Worm (Caenorhabditis elegans): ENCODE results near the gene F49E11.2.
A peak's percentile ranks its signal among the peaks of the same experiment; 100 is the strongest.

Gene F49E11.2

ce11 chrIV:13025853-13026343 lies 12.9 kb downstream of the F49E11.2 start (continued):
- TF ChIP-seq lsy-2 (tag; optimal IDR thresholded peaks at IDR 0.05): peak in 1 of 2 experiments; percentile 48
- TF ChIP-seq lin-15B (tag; optimal IDR thresholded peaks at IDR 0.05): no peak
- no peak for TF ChIP-seq F16B12.6 (tag; optimal IDR thresholded peaks at IDR 0.05)
- TF ChIP-seq fkh-4 (tag; optimal IDR thresholded peaks at IDR 0.05; ENCODE audit: borderline replicate concordance): no peak
- TF ChIP-seq ceh-90 (tag; optimal IDR thresholded peaks at IDR 0.05): no peak
- TF ChIP-seq dpl-1 (GFP tag; optimal IDR thresholded peaks at IDR 0.05): peak in 1 of 3 experiments; percentile 24
- TF ChIP-seq vab-15 (tag; optimal IDR thresholded peaks at IDR 0.05): no peak
- no peak for TF ChIP-seq zip-4 (GFP tag; optimal IDR thresholded peaks at IDR 0.05)
- TF ChIP-seq lin-13 (GFP tag; optimal IDR thresholded peaks at IDR 0.05): peak; percentile 10
- no peak for TF ChIP-seq ets-5 (GFP tag; IDR thresholded peaks at IDR 0.05)
- no peak for TF ChIP-seq pax-3 (tag; optimal IDR thresholded peaks at IDR 0.05)
- no peak for TF ChIP-seq zag-1 (tag; optimal IDR thresholded peaks at IDR 0.05)
- no peak for TF ChIP-seq nhr-237 (tag; optimal IDR thresholded peaks at IDR 0.05)
- TF ChIP-seq fkh-8 (tag; optimal IDR thresholded peaks at IDR 0.05): peak; percentile 85
- TF ChIP-seq unc-98 (GFP tag; IDR thresholded peaks at IDR 0.05): no peak
- TF ChIP-seq nhr-76 (tag; optimal IDR thresholded peaks at IDR 0.05): no peak
- TF ChIP-seq jun-1 (tag; optimal IDR thresholded peaks at IDR 0.05): no peak
- TF ChIP-seq nhr-47 (tag; optimal IDR thresholded peaks at IDR 0.05): peak; percentile 55
- TF ChIP-seq mep-1 (tag; optimal IDR thresholded peaks at IDR 0.05): no peak
- peak; percentile 41 for TF ChIP-seq unc-86 (tag; optimal IDR thresholded peaks at IDR 0.05)
- no peak for TF ChIP-seq nhr-85 (tag)
- no peak for TF ChIP-seq ama-1 (optimal IDR thresholded peaks at IDR 0.05)
- TF ChIP-seq nhr-84 (tag; optimal IDR thresholded peaks at IDR 0.05): no peak
- peak; percentile 21 for TF ChIP-seq snu-23 (GFP tag; optimal IDR thresholded peaks at IDR 0.05)
- no peak for TF ChIP-seq skn-1 (tag; optimal IDR thresholded peaks at IDR 0.05)
- TF ChIP-seq sptf-1 (tag; optimal IDR thresholded peaks at IDR 0.05): no peak
- TF ChIP-seq hlh-4 (tag; optimal IDR thresholded peaks at IDR 0.05): no peak
- no peak for TF ChIP-seq snpc-4 (tag; optimal IDR thresholded peaks at IDR 0.05)
- TF ChIP-seq egl-27 (tag; optimal IDR thresholded peaks at IDR 0.05): no peak
- peak; percentile 15 to 18 for TF ChIP-seq efl-1 (optimal IDR thresholded peaks at IDR 0.05)
- peak in 1 of 2 experiments; percentile 86 for TF ChIP-seq efl-1 (GFP tag; optimal IDR thresholded peaks at IDR 0.05 in 1 of 2)
- TF ChIP-seq blmp-1 (tag; optimal IDR thresholded peaks at IDR 0.05): no peak
- TF ChIP-seq tbx-2 (tag; optimal IDR thresholded peaks at IDR 0.05): peak; percentile 56
- TF ChIP-seq ztf-4 (tag; optimal IDR thresholded peaks at IDR 0.05): no peak
- TF ChIP-seq unc-130 (tag; optimal IDR thresholded peaks at IDR 0.05): no peak
- TF ChIP-seq swsn-7 (tag; optimal IDR thresholded peaks at IDR 0.05): peak; percentile 44
- no peak for TF ChIP-seq nhr-28 (tag; optimal IDR thresholded peaks at IDR 0.05)
- no peak for TF ChIP-seq elt-2 (tag; optimal IDR thresholded peaks at IDR 0.05)
- no peak for TF ChIP-seq ceh-8 (GFP tag; optimal IDR thresholded peaks at IDR 0.05)
- no peak for TF ChIP-seq fos-1 (tag; optimal IDR thresholded peaks at IDR 0.05)
- no peak for TF ChIP-seq nhr-19 (GFP tag; conservative IDR thresholded peaks at IDR 0.05)
- no peak for TF ChIP-seq grh-1 (GFP tag; IDR thresholded peaks at IDR 0.05)
- no peak for TF ChIP-seq C04F5.9 (tag; optimal IDR thresholded peaks at IDR 0.05)
- TF ChIP-seq nhr-77 (tag; optimal IDR thresholded peaks at IDR 0.05): no peak

ce11 chrIV:13022892-13023291 lies 15.9 kb downstream of the F49E11.2 start:
- TF ChIP-seq nhr-76 (tag; optimal IDR thresholded peaks at IDR 0.05) (no peak), snu-23 (GFP tag; optimal IDR thresholded peaks at IDR 0.05) (no peak), lin-14 (GFP tag; optimal IDR thresholded peaks at IDR 0.05) (no peak), zag-1 (tag; optimal IDR thresholded peaks at IDR 0.05) (no peak), lsy-2 (tag; optimal IDR thresholded peaks at IDR 0.05) (no peak), nhr-11 (tag; optimal IDR thresholded peaks at IDR 0.05) (no peak), mef-2 (tag; optimal IDR thresholded peaks at IDR 0.05) (no peak), swsn-7 (tag; optimal IDR thresholded peaks at IDR 0.05) (no peak), ztf-4 (tag; optimal IDR thresholded peaks at IDR 0.05) (no peak), nhr-84 (tag; optimal IDR thresholded peaks at IDR 0.05) (no peak), F16B12.6 (tag; optimal IDR thresholded peaks at IDR 0.05) (no peak), ceh-63 (GFP tag; optimal IDR thresholded peaks at IDR 0.05) (no peak), hlh-17 (GFP tag; optimal IDR thresholded peaks at IDR 0.05; ENCODE audit: borderline replicate concordance) (no peak), nhr-237 (tag; optimal IDR thresholded peaks at IDR 0.05) (no peak), dpl-1 (GFP tag; optimal IDR thresholded peaks at IDR 0.05) (no peak)

Measured in whole organism, L1 larva.